Fruit fly (Drosophila melanogaster) whole organism: Measurements from ENCODE around the gene CG42729.

ENCODE experiments used
- pan ChIP-seq: fragments of >200 bp; optimal IDR thresholded peaks from 2 replicates; lab custom pipeline; 2017
- psq ChIP-seq: fragments of >200 bp; optimal IDR thresholded peaks from 2 replicates; lab custom pipeline; 2017
- usp ChIP-seq: fragments of >200 bp; optimal IDR thresholded peaks from 2 replicates; lab custom pipeline; 2017; ENCODE audit warnings: missing biosample characterization, missing genetic modification characterization, mixed read lengths

- TF ChIP-seq psq (lab: Kevin White, UChicago) (no peak), pan (lab: Kevin White, UChicago) (no peak), usp (GFP tag; lab: Kevin White, UChicago) (no peak)
Observed at dm6 chr3L:15544455-15545415, 17.4 kb upstream of the CG42729 start.
